Worm (Caenorhabditis elegans) whole organism, L2 larva: Measurements from ENCODE around the gene flp-21.

Experiments used
- ama-1 ChIP-seq: fragments of 150-350 bp; optimal IDR thresholded peaks from 2 replicates; lab custom pipeline; 2018; ENCODE audit warnings: inconsistent platforms
- blmp-1 ChIP-seq: sonication (generic microtip); optimal IDR thresholded peaks from 2 replicates; lab custom pipeline; 2017; ENCODE audit warnings: missing genetic modification characterization, mild to moderate bottlenecking, missing compliant biosample characterization, antibody characterized with exemption, moderate library complexity; ENCODE audit not compliant: insufficient read depth
- elt-1 ChIP-seq: fragments of 150-350 bp; optimal IDR thresholded peaks from 2 replicates; lab custom pipeline; 2014; ENCODE audit warnings: missing biosample characterization, missing genetic modification characterization
- elt-3 ChIP-seq: sonication (generic microtip); optimal IDR thresholded peaks from 2 replicates; lab custom pipeline; 2017; ENCODE audit warnings: missing biosample characterization, missing genetic modification characterization
- fos-1 ChIP-seq: fragments of 150-350 bp; optimal IDR thresholded peaks from 2 replicates; lab custom pipeline; 2014; ENCODE audit warnings: missing biosample characterization, missing genetic modification characterization
- mab-5 ChIP-seq: fragments of 150-350 bp; optimal IDR thresholded peaks from 2 replicates; lab custom pipeline; 2014; ENCODE audit warnings: missing biosample characterization, missing genetic modification characterization
- nhr-11 ChIP-seq: fragments of 150-350 bp; optimal IDR thresholded peaks from 2 replicates; lab custom pipeline; 2014; ENCODE audit warnings: missing biosample characterization, missing genetic modification characterization
- peb-1 ChIP-seq: fragments of 150-350 bp; optimal IDR thresholded peaks from 2 replicates; lab custom pipeline; 2014; ENCODE audit warnings: missing biosample characterization, missing genetic modification characterization
- sma-3 ChIP-seq: sonication (generic microtip); optimal IDR thresholded peaks from 2 replicates; lab custom pipeline; 2016; ENCODE audit warnings: missing genetic modification reagents, missing genetic modification characterization, missing compliant biosample characterization
- unc-55 ChIP-seq: fragments of 150-350 bp; sonication (generic microtip); optimal IDR thresholded peaks from 3 replicates; lab custom pipeline; 2014; ENCODE audit warnings: missing biosample characterization, missing genetic modification reagents, missing genetic modification characterization
- zag-1 ChIP-seq: fragments of 150-350 bp; optimal IDR thresholded peaks from 2 replicates; lab custom pipeline; 2014; ENCODE audit warnings: missing biosample characterization, missing genetic modification characterization
- ztf-4 ChIP-seq: fragments of 150-350 bp; optimal IDR thresholded peaks from 2 replicates; lab custom pipeline; 2014; ENCODE audit warnings: missing biosample characterization, missing genetic modification characterization

DNA sequence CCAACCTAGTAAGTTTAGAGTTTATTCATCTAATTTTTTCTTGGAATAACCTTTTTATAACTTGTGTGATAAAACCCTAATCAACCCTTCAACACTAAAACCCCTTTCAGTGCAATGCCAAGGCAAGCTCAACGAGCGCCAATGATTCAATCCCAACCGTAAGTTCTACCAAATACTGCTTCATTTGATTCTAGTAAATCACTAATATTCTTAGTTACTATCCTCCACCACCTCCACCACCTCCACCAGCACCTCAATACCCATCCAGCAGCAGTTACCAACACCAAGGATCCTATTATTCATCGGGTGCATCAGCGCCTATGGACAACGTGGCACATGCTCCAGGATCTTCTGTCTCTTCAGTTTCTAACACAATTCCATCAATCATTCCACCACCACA is 7.3 kb upstream of the flp-21 start:
- TF ChIP-seq fos-1 (tag; lab: Kevin White, UChicago): no peak
- no peak for TF ChIP-seq elt-3 (tag; lab: Kevin White, UChicago)
- TF ChIP-seq ama-1 (lab: Kevin White, UChicago): no peak
- TF ChIP-seq nhr-11 (tag; lab: Kevin White, UChicago): no peak
- no peak for TF ChIP-seq unc-55 (GFP tag; lab: Kevin White, UChicago)
- TF ChIP-seq mab-5 (tag; lab: Kevin White, UChicago): no peak
- TF ChIP-seq ztf-4 (tag; lab: Kevin White, UChicago): no peak
- TF ChIP-seq elt-1: no peak
- no peak for TF ChIP-seq zag-1 (tag; lab: Kevin White, UChicago)
- no peak for TF ChIP-seq peb-1 (tag; lab: Kevin White, UChicago)
- no peak for TF ChIP-seq sma-3 (GFP tag; lab: Kevin White, UChicago)
- no peak for TF ChIP-seq blmp-1 (tag; lab: Kevin White, UChicago)
